Worm (Caenorhabditis elegans): ENCODE results near the gene C50A2.7.
A peak's percentile ranks its signal among the peaks of the same experiment; 100 is the strongest.
"Not testable (repeated sequence)": the region's sequence is repeated elsewhere in the genome, so short reads cannot be mapped to it uniquely, and the experiment has no call there.

C50A2.7 gene

DNA sequence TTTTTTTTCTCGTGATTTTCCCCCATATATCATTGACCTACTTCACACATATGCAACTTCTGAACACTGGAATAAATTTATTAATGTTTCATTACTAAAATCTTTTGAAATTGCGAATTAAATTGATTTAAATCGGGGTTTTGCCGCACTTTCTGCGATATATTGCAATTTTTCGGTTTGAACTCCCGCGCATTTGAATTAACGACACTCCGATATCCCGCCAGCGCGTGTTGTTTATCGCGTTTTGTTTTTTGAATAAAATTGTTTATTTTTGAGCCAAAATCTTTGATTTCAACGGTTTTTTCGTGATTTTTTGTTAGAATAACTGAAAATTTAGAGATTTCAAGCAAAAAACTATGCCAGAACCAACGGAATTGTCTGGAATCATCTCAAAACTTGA lies 14.5 kb downstream of the C50A2.7 start, which contains the start of gene Y104H12D.2 (continued):
- TF ChIP-seq mep-1 (tag; optimal IDR thresholded peaks at IDR 0.05) (peak; percentile 49), nhr-84 (tag; optimal IDR thresholded peaks at IDR 0.05) (no peak), ceh-63 (GFP tag; optimal IDR thresholded peaks at IDR 0.05) (no peak), ztf-11 (tag; optimal IDR thresholded peaks at IDR 0.05) (no peak), nhr-28 (tag; optimal IDR thresholded peaks at IDR 0.05) (no peak), efl-3 (GFP tag; optimal IDR thresholded peaks at IDR 0.05) (no peak), F16B12.6 (tag; optimal IDR thresholded peaks at IDR 0.05) (no peak), swsn-7 (tag; optimal IDR thresholded peaks at IDR 0.05) (no peak), elt-2 (tag; optimal IDR thresholded peaks at IDR 0.05) (no peak), ceh-8 (GFP tag; optimal IDR thresholded peaks at IDR 0.05) (no peak), xbp-1 (tag; optimal IDR thresholded peaks at IDR 0.05) (peak; percentile 27), hpl-2 (GFP tag; optimal IDR thresholded peaks at IDR 0.05) (no peak), isw-1 (GFP tag; IDR thresholded peaks at IDR 0.05) (peak; percentile 5; the same call in 1 of the 2 replicates), unc-86 (tag; optimal IDR thresholded peaks at IDR 0.05) (no peak), mab-9 (GFP tag; IDR thresholded peaks at IDR 0.05) (no peak), lin-14 (GFP tag; optimal IDR thresholded peaks at IDR 0.05) (no peak), grh-1 (GFP tag; IDR thresholded peaks at IDR 0.05) (0 out of 2 replicates have a peak, but pooled peaks have one; percentile 39), Y116A8C.19 (tag; optimal IDR thresholded peaks at IDR 0.05; ENCODE audit: borderline replicate concordance) (no peak), unc-130 (tag; optimal IDR thresholded peaks at IDR 0.05) (peak; percentile 2), egl-13 (tag; optimal IDR thresholded peaks at IDR 0.05) (no peak), fkh-10 (GFP tag; optimal IDR thresholded peaks at IDR 0.05) (no peak), mef-2 (tag; optimal IDR thresholded peaks at IDR 0.05) (no peak), vab-15 (tag; optimal IDR thresholded peaks at IDR 0.05) (no peak), nhr-19 (GFP tag; conservative IDR thresholded peaks at IDR 0.05) (no peak), aly-2 (tag; optimal IDR thresholded peaks at IDR 0.05) (no peak), efl-1 (optimal IDR thresholded peaks at IDR 0.05) (peak; percentile 90 to 95), efl-1 (GFP tag; optimal IDR thresholded peaks at IDR 0.05 in 1 of 2) (peak; percentile 95 to 99), jun-1 (tag; optimal IDR thresholded peaks at IDR 0.05) (no peak), lin-35 (GFP tag; optimal IDR thresholded peaks at IDR 0.05) (peak; percentile 95 to 96), snu-23 (GFP tag; optimal IDR thresholded peaks at IDR 0.05) (peak; percentile 60), blmp-1 (tag; optimal IDR thresholded peaks at IDR 0.05) (peak; percentile 31), nhr-77 (tag; optimal IDR thresholded peaks at IDR 0.05) (no peak), fkh-8 (tag; optimal IDR thresholded peaks at IDR 0.05) (no peak), pag-3 (tag; optimal IDR thresholded peaks at IDR 0.05; ENCODE audit: borderline replicate concordance, insufficient read depth) (no peak), skn-1 (tag; optimal IDR thresholded peaks at IDR 0.05) (peak; percentile 20)

ce11 chrIV:1182292-1182691 lies 19.1 kb downstream of the C50A2.7 start, which contains the start of gene rmif-2:
Gene rmif-2, plus strand, starts transcription at chrIV:1182592.
- not testable (repeated sequence) for TF ChIP-seq unc-86, sptf-1, mdl-1 (tag; optimal IDR thresholded peaks at IDR 0.05)

ce11 chrIV:1187502-1187901 lies 24.3 kb downstream of the C50A2.7 start, which contains the start of gene mdt-20:
Gene mdt-20, plus strand, starts transcription at chrIV:1187802.
- TF ChIP-seq efl-1 (optimal IDR thresholded peaks at IDR 0.05); efl-1 (GFP tag; optimal IDR thresholded peaks at IDR 0.05 in 1 of 2); ceh-8 (GFP tag; optimal IDR thresholded peaks at IDR 0.05); efl-3 (GFP tag; optimal IDR thresholded peaks at IDR 0.05): not testable (repeated sequence)

DNA sequence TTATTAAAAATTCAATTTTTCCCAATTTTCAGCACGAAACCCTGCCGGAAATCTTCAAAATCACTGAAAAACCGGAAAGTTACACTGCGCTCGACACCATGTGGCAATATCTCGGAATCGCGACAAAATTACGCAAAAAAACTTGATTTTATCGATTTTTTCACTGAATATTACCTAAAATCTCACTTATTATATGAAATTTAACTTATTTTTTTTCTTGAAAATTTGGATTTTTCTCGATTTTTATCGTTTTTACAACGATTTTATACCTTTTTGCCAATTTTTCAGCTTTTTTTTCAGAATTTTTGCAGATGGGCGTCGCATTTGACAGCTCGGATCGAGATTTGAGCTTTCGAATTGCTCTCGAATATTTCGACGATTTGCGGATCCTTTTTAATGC lies 29.5 kb downstream of the C50A2.7 start, which contains the start of gene spl-3:
Gene spl-3, plus strand, starts transcription at position 301 of the 400 bp plus-strand sequence.
- no peak for TF ChIP-seq efl-1 (optimal IDR thresholded peaks at IDR 0.05)
- TF ChIP-seq efl-1 (GFP tag; optimal IDR thresholded peaks at IDR 0.05 in 1 of 2), result no peak
- TF ChIP-seq fkh-8 (tag; optimal IDR thresholded peaks at IDR 0.05), result no peak
